Worm (Caenorhabditis elegans) whole organism, young adult: Measurements from ENCODE around the gene lron-1.

ENCODE experiments used
- B0261.1 ChIP-seq: sonication (generic microtip); optimal IDR thresholded peaks from 2 replicates; lab custom pipeline; 2016; ENCODE audit warnings: mild to moderate bottlenecking, missing genetic modification characterization, moderate library complexity, missing compliant biosample characterization
- D2030.7 ChIP-seq: fragments of 200-800 bp; sonication (Bioruptor generic); IDR thresholded peaks from 2 replicates; pipeline ENCODE4 v1.3.6; 2022; ENCODE audit warnings: missing genetic modification reagents, missing genetic modification characterization, missing compliant biosample characterization
- F10E7.11 ChIP-seq: sonication (generic microtip); optimal IDR thresholded peaks from 2 replicates; lab custom pipeline; 2017; ENCODE audit warnings: mild to moderate bottlenecking, missing genetic modification characterization, moderate library complexity, missing compliant biosample characterization
- F22D6.2 ChIP-seq: sonication (generic microtip); optimal IDR thresholded peaks from 2 replicates; lab custom pipeline; 2016; ENCODE audit warnings: mild to moderate bottlenecking, missing genetic modification characterization, missing compliant biosample characterization
- F23B12.7 ChIP-seq: sonication (generic microtip); optimal IDR thresholded peaks from 2 replicates; lab custom pipeline; 2017; ENCODE audit warnings: missing genetic modification characterization, mild to moderate bottlenecking, missing compliant biosample characterization, antibody characterized with exemption, moderate library complexity; ENCODE audit not compliant: insufficient read depth
- F33H1.4 ChIP-seq: fragments of 200-800 bp; sonication (Bioruptor generic); IDR thresholded peaks from 2 replicates; pipeline ENCODE4 v1.3.6; 2022; ENCODE audit warnings: missing genetic modification reagents, missing genetic modification characterization, missing compliant biosample characterization
- F52B5.7 ChIP-seq: sonication (generic microtip); optimal IDR thresholded peaks from 2 replicates; lab custom pipeline; 2016; ENCODE audit warnings: mild to moderate bottlenecking, missing genetic modification characterization, missing compliant biosample characterization
- F57A8.1 ChIP-seq: fragments of 200-800 bp; sonication (Bioruptor generic); optimal IDR thresholded peaks from 2 replicates; lab custom pipeline; 2018; ENCODE audit warnings: mild to moderate bottlenecking, missing genetic modification characterization, moderate library complexity, missing compliant biosample characterization
- K11D2.4 ChIP-seq: fragments of 200-800 bp; sonication (Bioruptor generic); IDR thresholded peaks from 2 replicates; pipeline ENCODE4 v1.3.6; 2022; ENCODE audit warnings: missing genetic modification reagents, missing genetic modification characterization, missing compliant biosample characterization
- T07F8.4 ChIP-seq: sonication (generic microtip); optimal IDR thresholded peaks from 2 replicates; lab custom pipeline; 2016; ENCODE audit warnings: mild to moderate bottlenecking, missing genetic modification characterization, moderate library complexity, missing compliant biosample characterization
- Y53G8AR.9 ChIP-seq: fragments of 200-800 bp; sonication (Bioruptor generic); conservative IDR thresholded peaks from 2 replicates; pipeline ENCODE4 v1.3.6; 2022; ENCODE audit warnings: missing genetic modification reagents, missing genetic modification characterization, missing compliant biosample characterization
- ZK185.1 ChIP-seq: sonication (generic microtip); optimal IDR thresholded peaks from 2 replicates; lab custom pipeline; 2016; ENCODE audit warnings: mild to moderate bottlenecking, missing genetic modification characterization, missing compliant biosample characterization; ENCODE audit not compliant: poor library complexity, severe bottlenecking
- akir-1 ChIP-seq: fragments of 200-800 bp; sonication (Bioruptor generic); optimal IDR thresholded peaks from 2 replicates; lab custom pipeline; 2018; ENCODE audit warnings: mild to moderate bottlenecking, missing genetic modification characterization, moderate library complexity, missing compliant biosample characterization
- ama-1 ChIP-seq, 3 experiments: fragments of 150-350 bp in 1 of 3; sonication (generic microtip) in 2 of 3; optimal IDR thresholded peaks; 2 replicates each; lab custom pipeline; 2014 to 2018; ENCODE audit warnings: missing biosample characterization in 2 of 3, missing genetic modification characterization in 2 of 3, missing genetic modification reagents in 2 of 3
- attf-5 ChIP-seq: fragments of 200-800 bp; sonication (Bioruptor generic); optimal IDR thresholded peaks from 2 replicates; lab custom pipeline; 2018; ENCODE audit warnings: mild to moderate bottlenecking, missing genetic modification characterization, missing compliant biosample characterization
- attf-6 ChIP-seq: fragments of 200-800 bp; sonication (Bioruptor generic); IDR thresholded peaks from 2 replicates; pipeline ENCODE4 v1.3.6; 2022; ENCODE audit warnings: missing genetic modification reagents, missing genetic modification characterization, missing compliant biosample characterization
- bed-2 ChIP-seq: fragments of 200-800 bp; sonication (Bioruptor generic); IDR thresholded peaks from 2 replicates; pipeline ENCODE4 v1.3.6; 2022; ENCODE audit warnings: missing genetic modification reagents, missing genetic modification characterization, missing compliant biosample characterization
- cebp-2 ChIP-seq: fragments of 200-800 bp; sonication (Bioruptor generic); IDR thresholded peaks from 2 replicates; pipeline ENCODE4 v1.3.6; 2022; ENCODE audit warnings: missing genetic modification characterization, missing compliant biosample characterization
- ceh-27 ChIP-seq: fragments of 200-800 bp; sonication (Bioruptor generic); optimal IDR thresholded peaks from 2 replicates; lab custom pipeline; 2018; ENCODE audit warnings: mild to moderate bottlenecking, missing genetic modification characterization, moderate library complexity, missing compliant biosample characterization
- ceh-79 ChIP-seq: sonication (generic microtip); optimal IDR thresholded peaks from 2 replicates; lab custom pipeline; 2017; ENCODE audit warnings: mild to moderate bottlenecking, missing genetic modification characterization, missing compliant biosample characterization
- dpl-1 ChIP-seq: fragments of 150-350 bp; optimal IDR thresholded peaks from 2 replicates; lab custom pipeline; 2014; ENCODE audit warnings: missing biosample characterization, missing genetic modification reagents, missing genetic modification characterization
- egl-18 ChIP-seq: fragments of 200-800 bp; sonication (Bioruptor generic); IDR thresholded peaks from 2 replicates; pipeline ENCODE4 v1.3.6; 2022; ENCODE audit warnings: missing genetic modification reagents, missing genetic modification characterization, missing compliant biosample characterization
- egl-44 ChIP-seq: fragments of 200-800 bp; sonication (Bioruptor generic); IDR thresholded peaks from 2 replicates; pipeline ENCODE4 v1.3.6; 2022; ENCODE audit warnings: missing genetic modification reagents, missing genetic modification characterization, missing compliant biosample characterization
- egrh-3 ChIP-seq: fragments of 200-800 bp; sonication (Bioruptor generic); IDR thresholded peaks from 2 replicates; pipeline ENCODE4 v1.3.6; 2022; ENCODE audit warnings: missing genetic modification reagents, missing genetic modification characterization, missing compliant biosample characterization
- ets-4 ChIP-seq: fragments of 200-800 bp; sonication (Bioruptor generic); optimal IDR thresholded peaks from 2 replicates; lab custom pipeline; 2018; ENCODE audit warnings: mild to moderate bottlenecking, missing genetic modification characterization, missing compliant biosample characterization
- gei-17 ChIP-seq: fragments of 200-800 bp; sonication (Bioruptor generic); optimal IDR thresholded peaks from 2 replicates; lab custom pipeline; 2018; ENCODE audit warnings: mild to moderate bottlenecking, missing genetic modification characterization, missing compliant biosample characterization
- him-1 ChIP-seq: sonication (generic microtip); optimal IDR thresholded peaks from 2 replicates; lab custom pipeline; 2016; ENCODE audit warnings: missing genotype, missing genetic modification reagents, missing genetic modification characterization, missing compliant biosample characterization
- hlh-12 ChIP-seq: sonication (generic microtip); optimal IDR thresholded peaks from 2 replicates; lab custom pipeline; 2016; ENCODE audit warnings: missing genetic modification characterization, missing compliant biosample characterization
- hlh-26 ChIP-seq: fragments of 200-800 bp; sonication (Bioruptor generic); conservative IDR thresholded peaks from 2 replicates; pipeline ENCODE4 v1.3.6; 2022; ENCODE audit warnings: missing genetic modification reagents, missing genetic modification characterization, missing compliant biosample characterization
- let-607 ChIP-seq, 2 experiments: fragments of 200-800 bp in 1 of 2; sonication (Bioruptor generic) in 1 of 2; sonication (generic microtip) in 1 of 2; optimal IDR thresholded peaks; 2 replicates each; lab custom pipeline; 2016 to 2018; ENCODE audit warnings: mild to moderate bottlenecking in 2 of 2, missing compliant biosample characterization in 2 of 2, missing genetic modification characterization in 2 of 2, moderate library complexity in 2 of 2, missing genotype in 1 of 2
- lsl-1 ChIP-seq: fragments of 200-800 bp; sonication (Bioruptor generic); optimal IDR thresholded peaks from 2 replicates; lab custom pipeline; 2018; ENCODE audit warnings: mild to moderate bottlenecking, missing genetic modification characterization, moderate library complexity, missing compliant biosample characterization
- madf-10 ChIP-seq: sonication (generic microtip); optimal IDR thresholded peaks from 2 replicates; lab custom pipeline; 2016; ENCODE audit warnings: mild to moderate bottlenecking, missing genetic modification characterization, missing compliant biosample characterization
- mcd-1 ChIP-seq: fragments of 200-800 bp; sonication (Bioruptor generic); IDR thresholded peaks from 2 replicates; pipeline ENCODE4 v1.3.6; 2022; ENCODE audit warnings: missing genetic modification reagents, missing genetic modification characterization, missing compliant biosample characterization
- mes-4 ChIP-seq: sonication (generic microtip); optimal IDR thresholded peaks from 2 replicates; lab custom pipeline; 2016; ENCODE audit warnings: missing genotype, missing genetic modification characterization, missing compliant biosample characterization
- mxl-1 ChIP-seq: sonication (generic microtip); optimal IDR thresholded peaks from 2 replicates; lab custom pipeline; 2016; ENCODE audit warnings: missing genetic modification characterization, missing compliant biosample characterization
- pha-4 ChIP-seq: fragments of 150-350 bp; sonication (generic microtip); optimal IDR thresholded peaks from 2 replicates; lab custom pipeline; 2014; ENCODE audit warnings: missing biosample characterization, missing genetic modification reagents, missing genetic modification characterization
- rcor-1 ChIP-seq: fragments of 200-800 bp; sonication (Bioruptor generic); IDR thresholded peaks from 2 replicates; pipeline ENCODE4 v1.3.6; 2022; ENCODE audit warnings: missing genetic modification reagents, missing genetic modification characterization, missing compliant biosample characterization
- sea-2 ChIP-seq: fragments of 200-800 bp; sonication (Bioruptor generic); IDR thresholded peaks from 2 replicates; pipeline ENCODE4 v1.3.6; 2022; ENCODE audit warnings: missing genetic modification characterization, missing compliant biosample characterization
- snpc-1.3 ChIP-seq: sonication (generic microtip); optimal IDR thresholded peaks from 2 replicates; lab custom pipeline; 2017; ENCODE audit warnings: missing genetic modification characterization, mild to moderate bottlenecking, missing compliant biosample characterization, antibody characterized with exemption, moderate library complexity, missing genotype, missing genetic modification reagents; ENCODE audit not compliant: insufficient read depth
- snpc-3.4 ChIP-seq: sonication (generic microtip); optimal IDR thresholded peaks from 2 replicates; lab custom pipeline; 2017; ENCODE audit warnings: missing genetic modification characterization, mild to moderate bottlenecking, missing compliant biosample characterization, antibody characterized with exemption, moderate library complexity, missing genotype, missing genetic modification reagents
- snpc-4 ChIP-seq, 5 experiments: fragments of 150-350 bp in 1 of 5; sonication (generic microtip) in 4 of 5; optimal IDR thresholded peaks; 2 replicates each; lab custom pipeline; 2014 to 2018; ENCODE audit warnings: missing genetic modification characterization in 5 of 5, missing biosample characterization in 3 of 5, antibody characterized with exemption in 2 of 5, mild to moderate bottlenecking in 2 of 5, missing compliant biosample characterization in 2 of 5, missing genotype in 2 of 5, moderate library complexity in 2 of 5, missing genetic modification reagents in 1 of 5
- somi-1 ChIP-seq: fragments of 200-800 bp; sonication (Bioruptor generic); optimal IDR thresholded peaks from 2 replicates; lab custom pipeline; 2018; ENCODE audit warnings: mild to moderate bottlenecking, missing genetic modification characterization, missing compliant biosample characterization
- sptf-2 ChIP-seq: fragments of 200-800 bp; sonication (Bioruptor generic); optimal IDR thresholded peaks from 2 replicates; lab custom pipeline; 2018; ENCODE audit warnings: mild to moderate bottlenecking, missing genetic modification characterization, missing compliant biosample characterization
- tbx-9 ChIP-seq: sonication (generic microtip); optimal IDR thresholded peaks from 2 replicates; lab custom pipeline; 2016; ENCODE audit warnings: borderline replicate concordance, missing genetic modification characterization, inconsistent platforms, missing compliant biosample characterization
- zfh-2 ChIP-seq: fragments of 200-800 bp; sonication (Bioruptor generic); conservative IDR thresholded peaks from 2 replicates; pipeline ENCODE4 v1.3.6; 2022; ENCODE audit warnings: missing genetic modification reagents, missing genetic modification characterization, missing compliant biosample characterization
- zim-3 ChIP-seq: sonication (generic microtip); optimal IDR thresholded peaks from 2 replicates; lab custom pipeline; 2017; ENCODE audit warnings: mild to moderate bottlenecking, missing genetic modification characterization, moderate library complexity, missing compliant biosample characterization
- ztf-26 ChIP-seq: sonication (generic microtip); optimal IDR thresholded peaks from 2 replicates; lab custom pipeline; 2017; ENCODE audit warnings: missing genetic modification characterization, missing compliant biosample characterization

Gene lron-1

ce11 chrX:14602676-14603075 lies 30.2 kb downstream of the lron-1 start, which contains the start of gene eor-2 (continued):
- TF ChIP-seq snpc-3.4 (tag; lab: Kevin White, UChicago) = no peak
- no peak for TF ChIP-seq ceh-79 (tag; lab: Kevin White, UChicago)
- TF ChIP-seq F10E7.11 (tag; lab: Kevin White, UChicago) = no peak
- TF ChIP-seq ceh-27 (GFP tag; lab: Kevin White, UChicago) = peak; percentile 69
- no peak for TF ChIP-seq hlh-26 (GFP tag; lab: Robert Waterston, UW)
- TF ChIP-seq mcd-1 = 0 out of 2 replicates have a peak, but pooled peaks have one; percentile 27
- TF ChIP-seq him-1 (tag; lab: Kevin White, UChicago) = no peak
- peak; percentile 5 for TF ChIP-seq snpc-1.3
- TF ChIP-seq hlh-12 (tag; lab: Kevin White, UChicago) = no peak
- TF ChIP-seq ZK185.1 (tag; lab: Kevin White, UChicago) = peak; percentile 31
- no peak for TF ChIP-seq zfh-2 (GFP tag; lab: Robert Waterston, UW)
- TF ChIP-seq F22D6.2 (tag; lab: Kevin White, UChicago) = no peak
- peak; percentile 74 for TF ChIP-seq attf-5 (GFP tag; lab: Kevin White, UChicago)
- TF ChIP-seq F23B12.7 = peak; percentile 15
- TF ChIP-seq F33H1.4 = no peak
- no peak for TF ChIP-seq egl-18 (GFP tag; lab: Robert Waterston, UW)
- peak; percentile 61 for TF ChIP-seq ets-4 (GFP tag; lab: Kevin White, UChicago)
- TF ChIP-seq egl-44 (GFP tag; lab: Robert Waterston, UW) = 0 out of 2 replicates have a peak, but pooled peaks have one; percentile 18
- peak; percentile 60 for TF ChIP-seq madf-10 (tag; lab: Kevin White, UChicago)
- peak; percentile 9 for TF ChIP-seq somi-1 (GFP tag; lab: Kevin White, UChicago)
- TF ChIP-seq ztf-26 (tag; lab: Kevin White, UChicago) = peak; percentile 2
- TF ChIP-seq tbx-9 (tag; lab: Kevin White, UChicago) = no peak
- TF ChIP-seq attf-6 = no peak
- TF ChIP-seq pha-4 (tag; lab: Kevin White, UChicago) = peak; percentile 32
- TF ChIP-seq snpc-4 (GFP tag; optimal IDR thresholded peaks at IDR 0.05; lab: Kevin White, UChicago) = peak; percentile 17
- TF ChIP-seq snpc-4 (tag; optimal IDR thresholded peaks at IDR 0.05; lab: Kevin White, UChicago) = peak; percentile 70 to 86 (median 72)
- TF ChIP-seq mes-4 = no peak
- TF ChIP-seq sea-2 (GFP tag; lab: Robert Waterston, UW) = no peak
- no peak for TF ChIP-seq F57A8.1 (GFP tag; lab: Kevin White, UChicago)
- no peak for TF ChIP-seq F52B5.7 (tag; lab: Kevin White, UChicago)
- TF ChIP-seq akir-1 (GFP tag; lab: Kevin White, UChicago) = peak; percentile 8
- TF ChIP-seq gei-17 (GFP tag; lab: Kevin White, UChicago) = peak; percentile 41
- TF ChIP-seq rcor-1 (GFP tag; lab: Robert Waterston, UW) = 0 out of 2 replicates have a peak, but pooled peaks have one; percentile 33
- TF ChIP-seq zim-3 = no peak
- TF ChIP-seq bed-2 = no peak
- no peak for TF ChIP-seq B0261.1 (tag; lab: Kevin White, UChicago)
- TF ChIP-seq dpl-1 (GFP tag; lab: Kevin White, UChicago) = peak; percentile 1
- no peak for TF ChIP-seq T07F8.4 (tag; lab: Kevin White, UChicago)
- TF ChIP-seq sptf-2 (GFP tag; lab: Kevin White, UChicago) = no peak
- peak; percentile 61 for TF ChIP-seq egrh-3 (GFP tag; lab: Robert Waterston, UW)
- no peak for TF ChIP-seq D2030.7 (GFP tag; lab: Robert Waterston, UW)
- TF ChIP-seq Y53G8AR.9 (GFP tag; lab: Robert Waterston, UW) = no peak
- no peak for TF ChIP-seq mxl-1 (tag; lab: Kevin White, UChicago)
- peak in 1 of 2 experiments; percentile 47 for TF ChIP-seq let-607 (tag; optimal IDR thresholded peaks at IDR 0.05; lab: Kevin White, UChicago)
- TF ChIP-seq ama-1 (optimal IDR thresholded peaks at IDR 0.05; lab: Kevin White, UChicago) = no peak
- TF ChIP-seq ama-1 (GFP tag; optimal IDR thresholded peaks at IDR 0.05; lab: Kevin White, UChicago) = no peak
- 0 out of 2 replicates have a peak, but pooled peaks have one; percentile 17 for TF ChIP-seq K11D2.4
- TF ChIP-seq lsl-1 (GFP tag; lab: Kevin White, UChicago) = no peak
- TF ChIP-seq cebp-2 (GFP tag; lab: Robert Waterston, UW) = no peak
